Worm (Caenorhabditis elegans): ENCODE data around the gene M151.10.

ce11 chrII:3604578-3604977 lies 35.5 kb downstream of the M151.10 start:
- TF ChIP-seq tag-97 (GFP tag; IDR thresholded peaks at IDR 0.05) (no peak), snpc-4 (tag; optimal IDR thresholded peaks at IDR 0.05) (no peak), lir-3 (tag; optimal IDR thresholded peaks at IDR 0.05) (no peak), egl-27 (tag; optimal IDR thresholded peaks at IDR 0.05) (no peak), spr-1 (tag; optimal IDR thresholded peaks at IDR 0.05) (no peak), nhr-10 (tag; optimal IDR thresholded peaks at IDR 0.05) (no peak), nhr-11 (tag; optimal IDR thresholded peaks at IDR 0.05) (no peak), jun-1 (tag; optimal IDR thresholded peaks at IDR 0.05) (no peak), nhr-25 (tag; optimal IDR thresholded peaks at IDR 0.05; ENCODE audit: borderline replicate concordance, insufficient read depth) (no peak), nhr-28 (tag; optimal IDR thresholded peaks at IDR 0.05) (no peak), aly-2 (tag; optimal IDR thresholded peaks at IDR 0.05) (no peak), unc-39 (tag; optimal IDR thresholded peaks at IDR 0.05) (no peak), unc-62 (GFP tag; optimal IDR thresholded peaks at IDR 0.05 in 1 of 2) (no peak), unc-62 (tag; optimal IDR thresholded peaks at IDR 0.05) (no peak)

All from whole organism, L4 larva.